Worm (Caenorhabditis elegans) whole organism, L4/young adult: Measurements from ENCODE around the gene Y51A2D.21.

Experiments used
- W03F9.2 ChIP-seq: fragments of 150-350 bp; optimal IDR thresholded peaks from 2 replicates; lab custom pipeline; 2014; ENCODE audit warnings: missing biosample characterization, missing genetic modification characterization
- dao-5 ChIP-seq: sonication (generic microtip); optimal IDR thresholded peaks from 2 replicates; lab custom pipeline; 2016; ENCODE audit warnings: missing genotype, missing genetic modification characterization, moderate library complexity, missing compliant biosample characterization
- him-1 ChIP-seq: sonication (generic microtip); optimal IDR thresholded peaks from 2 replicates; lab custom pipeline; 2016; ENCODE audit warnings: missing genotype, missing genetic modification reagents, missing genetic modification characterization, missing compliant biosample characterization

DNA sequence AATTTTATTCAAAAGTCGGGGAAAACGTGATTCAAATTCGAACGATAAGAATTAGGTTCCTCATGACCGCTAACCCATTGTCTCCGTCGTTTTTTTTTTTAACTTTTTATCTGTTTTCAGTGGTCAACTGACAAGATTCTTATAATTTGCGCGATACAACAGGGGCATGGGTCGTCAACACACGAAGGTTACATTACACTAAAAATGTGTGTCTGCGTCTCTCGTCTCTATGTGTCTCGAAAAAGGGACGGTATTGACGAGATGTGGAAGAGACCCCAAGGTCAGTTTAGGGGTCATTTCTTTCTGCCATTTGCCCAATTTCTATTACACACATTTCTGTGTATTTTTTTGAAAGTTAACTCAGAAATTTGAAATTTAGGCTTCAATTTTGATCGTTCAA is 2.2 kb upstream of the Y51A2D.21 start:
- TF ChIP-seq dao-5 (tag; lab: Kevin White, UChicago) (no peak), him-1 (tag; lab: Kevin White, UChicago) (no peak), W03F9.2 (tag; lab: Kevin White, UChicago) (no peak)
